Worm (Caenorhabditis elegans) whole organism, L4 larva: ENCODE data around the gene egrh-2.

Experiments
- arid-1 ChIP-seq: fragments of 200-800 bp; sonication (Bioruptor generic); conservative IDR thresholded peaks from 2 replicates; pipeline ENCODE4 v1.3.6; 2022; ENCODE audit warnings: missing genetic modification reagents, missing genetic modification characterization, missing compliant biosample characterization
- fkh-10 ChIP-seq: fragments of 150-350 bp; optimal IDR thresholded peaks from 2 replicates; lab custom pipeline; 2014; ENCODE audit warnings: missing biosample characterization, missing genetic modification reagents, missing genetic modification characterization
- mep-1 ChIP-seq: fragments of 150-350 bp; sonication (generic microtip); optimal IDR thresholded peaks from 3 replicates; lab custom pipeline; 2014; ENCODE audit warnings: missing biosample characterization, missing genetic modification characterization
- nhr-102 ChIP-seq: sonication (generic microtip); optimal IDR thresholded peaks from 2 replicates; lab custom pipeline; 2016; ENCODE audit warnings: mild to moderate bottlenecking, missing genetic modification characterization, moderate library complexity, missing compliant biosample characterization

DNA sequence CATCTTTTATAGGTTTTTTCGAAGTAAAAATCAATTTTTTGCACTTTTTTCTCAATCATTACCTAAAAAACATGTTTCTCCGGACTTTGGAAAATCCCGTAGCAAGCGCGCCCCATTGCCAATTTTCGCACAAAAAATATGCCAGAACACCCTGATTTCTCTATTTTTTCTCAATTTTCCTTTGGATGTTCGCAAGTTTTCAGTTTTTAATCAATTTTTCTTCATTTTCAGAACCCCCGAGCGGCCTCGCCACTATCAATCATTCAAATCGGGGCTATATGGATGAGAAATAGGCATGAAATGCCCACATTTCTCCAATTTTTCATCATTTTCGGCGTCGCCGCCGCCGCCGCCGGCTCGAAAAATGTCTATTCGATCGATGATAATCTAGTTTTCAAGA is 31.0 kb downstream of the egrh-2 start, which contains the start of gene plx-1:
- TF ChIP-seq mep-1 (tag; lab: Kevin White, UChicago) (no peak), fkh-10 (GFP tag; lab: Kevin White, UChicago) (no peak), arid-1 (GFP tag; lab: Robert Waterston, UW) (no peak), nhr-102 (tag; lab: Kevin White, UChicago) (no peak)
